Fruit fly (Drosophila melanogaster) whole organism, embryonic: ENCODE data around the gene P58IPK.

Experiments used
- Adf1 ChIP-seq: fragments of 200-800 bp; sonication (Bioruptor generic); IDR thresholded peaks from 2 replicates; pipeline ENCODE4 v1.3.6; 2022; ENCODE audit warnings: missing biosample characterization, missing genetic modification characterization
- C15 ChIP-seq: fragments of 200-800 bp; sonication (Bioruptor generic); IDR thresholded peaks from 3 replicates; pipeline ENCODE4 v1.3.6; 2022; ENCODE audit warnings: missing biosample characterization, missing genetic modification characterization
- CG1024 ChIP-seq: fragments of 200-800 bp; sonication (Bioruptor generic); IDR thresholded peaks from 2 replicates; pipeline ENCODE4 v1.3.6; 2022; ENCODE audit warnings: missing biosample characterization, missing genetic modification characterization
- CG10267 ChIP-seq: fragments of 200-800 bp; sonication (Bioruptor generic); optimal IDR thresholded peaks from 2 replicates; lab custom pipeline; 2018; ENCODE audit warnings: missing biosample characterization, mild to moderate bottlenecking, missing genetic modification characterization, moderate library complexity
- CG10274 ChIP-seq: fragments of 200-800 bp; sonication (Bioruptor generic); optimal IDR thresholded peaks from 3 replicates; lab custom pipeline; 2017; ENCODE audit warnings: missing biosample characterization, mild to moderate bottlenecking, missing genetic modification characterization
- CG10654 ChIP-seq: fragments of 200-800 bp; sonication (Bioruptor generic); optimal IDR thresholded peaks from 2 replicates; lab custom pipeline; 2016; ENCODE audit warnings: missing biosample characterization, missing genetic modification characterization
- CG12659 ChIP-seq: fragments of 200-800 bp; sonication (Bioruptor generic); optimal IDR thresholded peaks from 3 replicates; lab custom pipeline; 2017; ENCODE audit warnings: mild to moderate bottlenecking, missing biosample characterization, missing genetic modification reagents, missing genetic modification characterization
- CG13123 ChIP-seq: fragments of 200-800 bp; sonication (Bioruptor generic); optimal IDR thresholded peaks from 2 replicates; lab custom pipeline; 2016; ENCODE audit warnings: missing biosample characterization, missing genetic modification characterization
- CG14441 ChIP-seq: fragments of 200-800 bp; sonication (Bioruptor generic); IDR thresholded peaks from 2 replicates; pipeline ENCODE4 v1.3.6; 2022; ENCODE audit warnings: missing biosample characterization, missing genetic modification characterization
- CG15073 ChIP-seq: fragments of 200-800 bp; sonication (Bioruptor generic); optimal IDR thresholded peaks from 2 replicates; lab custom pipeline; 2016; ENCODE audit warnings: missing biosample characterization, missing genetic modification characterization
- CG16779 ChIP-seq: fragments of 200-800 bp; sonication (Bioruptor generic); IDR thresholded peaks from 2 replicates; pipeline ENCODE4 v1.3.6; 2022; ENCODE audit warnings: missing biosample characterization, missing genetic modification characterization
- CG2712 ChIP-seq: fragments of 200-800 bp; optimal IDR thresholded peaks from 3 replicates; lab custom pipeline; 2019; ENCODE audit warnings: missing biosample characterization, mild to moderate bottlenecking, missing genetic modification characterization, moderate library complexity
- CG32532 ChIP-seq: fragments of 200-800 bp; sonication (Bioruptor generic); IDR thresholded peaks from 2 replicates; pipeline ENCODE4 v1.3.6; 2022; ENCODE audit warnings: missing biosample characterization, missing genetic modification characterization
- CG42726 ChIP-seq: fragments of 200-800 bp; sonication (Bioruptor generic); IDR thresholded peaks from 2 replicates; pipeline ENCODE4 v1.3.6; 2022; ENCODE audit warnings: missing biosample characterization, missing genetic modification characterization; ENCODE audit not compliant: partially characterized antibody
- CG4820 ChIP-seq: fragments of 200-800 bp; sonication (Bioruptor generic); optimal IDR thresholded peaks from 3 replicates; lab custom pipeline; 2016; ENCODE audit warnings: missing biosample characterization, missing genetic modification characterization
- CG5245 ChIP-seq: fragments of 200-800 bp; sonication (Bioruptor generic); optimal IDR thresholded peaks from 3 replicates; lab custom pipeline; 2016; ENCODE audit warnings: missing biosample characterization, missing genetic modification characterization
- CG6854 ChIP-seq: fragments of 200-800 bp; sonication (Bioruptor generic); optimal IDR thresholded peaks from 3 replicates; lab custom pipeline; 2017; ENCODE audit warnings: missing biosample characterization, mild to moderate bottlenecking, missing genetic modification characterization
- CG8388 ChIP-seq: fragments of 200-800 bp; sonication (Bioruptor generic); optimal IDR thresholded peaks from 2 replicates; lab custom pipeline; 2019; ENCODE audit warnings: missing biosample characterization, mild to moderate bottlenecking, missing genetic modification characterization, moderate library complexity
- CG9609 ChIP-seq: fragments of 200-800 bp; sonication (Bioruptor generic); optimal IDR thresholded peaks from 3 replicates; lab custom pipeline; 2016; ENCODE audit warnings: missing biosample characterization, missing genetic modification characterization
- CG9876 ChIP-seq: fragments of 200-800 bp; sonication (Bioruptor generic); optimal IDR thresholded peaks from 2 replicates; lab custom pipeline; 2016; ENCODE audit warnings: missing biosample characterization, missing genetic modification characterization
- Dfd ChIP-seq, 2 experiments: fragments of >200 bp; optimal IDR thresholded peaks; 2 replicates each; lab custom pipeline; 2017; ENCODE audit warnings: missing biosample characterization in 2 of 2, missing genetic modification characterization in 2 of 2
- Dip2 ChIP-seq: fragments of 200-800 bp; sonication (Bioruptor generic); IDR thresholded peaks from 2 replicates; pipeline ENCODE4 v1.3.6; 2022; ENCODE audit warnings: missing biosample characterization, missing genetic modification characterization
- Doc3 ChIP-seq: fragments of 200-800 bp; sonication (Bioruptor generic); IDR thresholded peaks from 3 replicates; pipeline ENCODE4 v1.3.6; 2022; ENCODE audit warnings: missing biosample characterization, missing genetic modification characterization; ENCODE audit not compliant: partially characterized antibody
- Drgx ChIP-seq: fragments of 200-800 bp; sonication (Bioruptor generic); IDR thresholded peaks from 2 replicates; pipeline ENCODE4 v1.3.6; 2022; ENCODE audit warnings: missing biosample characterization, missing genetic modification characterization
- Ets65A ChIP-seq: fragments of 200-800 bp; sonication (Bioruptor generic); peaks from one replicate; lab custom pipeline; 2016; ENCODE audit warnings: missing biosample characterization, missing genetic modification characterization
- HmgZ ChIP-seq: fragments of 200-800 bp; sonication (Bioruptor generic); optimal IDR thresholded peaks from 2 replicates; lab custom pipeline; 2018; ENCODE audit warnings: missing biosample characterization, mild to moderate bottlenecking, missing genetic modification characterization
- NC2β ChIP-seq: fragments of 200-800 bp; sonication (Bioruptor generic); optimal IDR thresholded peaks from 2 replicates; lab custom pipeline; 2016; ENCODE audit warnings: missing biosample characterization, missing genetic modification characterization
- Pdp1 ChIP-seq, 2 experiments: fragments of 200-800 bp; sonication (Bioruptor generic); optimal IDR thresholded peaks; 3 replicates each; lab custom pipeline; 2016; ENCODE audit warnings: missing biosample characterization in 2 of 2, missing genetic modification characterization in 2 of 2, mild to moderate bottlenecking in 1 of 2, moderate library complexity in 1 of 2
- Sin3A ChIP-seq: fragments of >200 bp; optimal IDR thresholded peaks from 2 replicates; lab custom pipeline; 2018
- Sox102F ChIP-seq: fragments of 200-800 bp; sonication (Bioruptor generic); optimal IDR thresholded peaks from 2 replicates; lab custom pipeline; 2018; ENCODE audit warnings: missing biosample characterization, mild to moderate bottlenecking, missing genetic modification characterization, moderate library complexity
- Tbp ChIP-seq: fragments of >200 bp; optimal IDR thresholded peaks from 2 replicates; lab custom pipeline; 2018; ENCODE audit warnings: missing biosample characterization, missing genetic modification characterization
- ara ChIP-seq: fragments of 200-800 bp; sonication (Bioruptor generic); IDR thresholded peaks from 2 replicates; pipeline ENCODE4 v1.3.6; 2022; ENCODE audit warnings: missing biosample characterization, missing genetic modification characterization
- cas ChIP-seq: fragments of 200-800 bp; sonication (Bioruptor generic); IDR thresholded peaks from 2 replicates; pipeline ENCODE4 v1.3.6; 2022; ENCODE audit warnings: missing biosample characterization, missing genetic modification characterization
- chn ChIP-seq: fragments of 200-800 bp; sonication (Bioruptor generic); optimal IDR thresholded peaks from 2 replicates; lab custom pipeline; 2016; ENCODE audit warnings: missing biosample characterization, missing genetic modification characterization
- croc ChIP-seq: fragments of 200-800 bp; sonication (Bioruptor generic); conservative IDR thresholded peaks from 3 replicates; pipeline ENCODE4 v1.3.6; 2022; ENCODE audit warnings: missing biosample characterization, missing genetic modification characterization
- crol ChIP-seq: fragments of 200-800 bp; sonication (Bioruptor generic); IDR thresholded peaks from 2 replicates; pipeline ENCODE4 v1.3.6; 2022; ENCODE audit warnings: missing biosample characterization, missing genetic modification characterization
- crp ChIP-seq, 2 experiments: fragments of 200-800 bp; sonication (Bioruptor generic); optimal IDR thresholded peaks; 2 replicates in 1 of 2; 3 replicates in 1 of 2; lab custom pipeline; 2017; ENCODE audit warnings: missing biosample characterization in 2 of 2, missing genetic modification characterization in 2 of 2, mild to moderate bottlenecking in 1 of 2, moderate library complexity in 1 of 2
- dmrt99B ChIP-seq: fragments of 200-800 bp; sonication (Bioruptor generic); optimal IDR thresholded peaks from 2 replicates; lab custom pipeline; 2018; ENCODE audit warnings: missing biosample characterization, mild to moderate bottlenecking, missing genetic modification characterization, moderate library complexity
- fru ChIP-seq: fragments of >200 bp; optimal IDR thresholded peaks from 2 replicates; lab custom pipeline; 2017
- lab ChIP-seq: fragments of 200-800 bp; sonication (Bioruptor generic); optimal IDR thresholded peaks from 3 replicates; lab custom pipeline; 2017; ENCODE audit warnings: missing biosample characterization, missing genetic modification characterization, mild to moderate bottlenecking, moderate library complexity, missing genetic modification reagents
- p53 ChIP-seq: fragments of 200-800 bp; sonication (Bioruptor generic); optimal IDR thresholded peaks from 2 replicates; lab custom pipeline; 2016; ENCODE audit warnings: missing biosample characterization, missing genetic modification characterization
- pita ChIP-seq: fragments of 200-800 bp; sonication (Bioruptor generic); optimal IDR thresholded peaks from 2 replicates; lab custom pipeline; 2017; ENCODE audit warnings: missing biosample characterization, mild to moderate bottlenecking, missing genetic modification characterization
- sc ChIP-seq, 3 experiments: fragments of >200 bp in 2 of 3; fragments of 200-800 bp in 1 of 3; sonication (Bioruptor generic) in 1 of 3; optimal IDR thresholded peaks; 2 replicates in 2 of 3; 3 replicates in 1 of 3; lab custom pipeline; 2017; ENCODE audit warnings: mild to moderate bottlenecking in 1 of 3, missing biosample characterization in 1 of 3, missing genetic modification characterization in 1 of 3, missing genetic modification reagents in 1 of 3
- shn ChIP-seq: fragments of 200-800 bp; sonication (Bioruptor generic); optimal IDR thresholded peaks from 3 replicates; lab custom pipeline; 2016; ENCODE audit warnings: missing biosample characterization, missing genetic modification characterization
- stc ChIP-seq: fragments of 200-800 bp; sonication (Bioruptor generic); IDR thresholded peaks from 2 replicates; pipeline ENCODE4 v1.3.6; 2022; ENCODE audit warnings: missing biosample characterization, missing genetic modification characterization
- trh ChIP-seq: fragments of 200-800 bp; sonication (Bioruptor generic); optimal IDR thresholded peaks from 2 replicates; lab custom pipeline; 2016; ENCODE audit warnings: missing biosample characterization, missing genetic modification characterization
- tx ChIP-seq: fragments of 200-800 bp; sonication (Bioruptor generic); optimal IDR thresholded peaks from 2 replicates; lab custom pipeline; 2016; ENCODE audit warnings: missing biosample characterization, missing genetic modification characterization
- unpg ChIP-seq: fragments of 200-800 bp; sonication (Bioruptor generic); optimal IDR thresholded peaks from 3 replicates; lab custom pipeline; 2018; ENCODE audit warnings: missing biosample characterization, mild to moderate bottlenecking, missing genetic modification characterization, moderate library complexity
- wdn ChIP-seq: fragments of 200-800 bp; sonication (Bioruptor generic); IDR thresholded peaks from 2 replicates; pipeline ENCODE4 v1.3.6; 2022; ENCODE audit warnings: missing biosample characterization, missing genetic modification characterization
- yki ChIP-seq: fragments of >200 bp; optimal IDR thresholded peaks from 3 replicates; lab custom pipeline; 2018

P58IPK gene

DNA sequence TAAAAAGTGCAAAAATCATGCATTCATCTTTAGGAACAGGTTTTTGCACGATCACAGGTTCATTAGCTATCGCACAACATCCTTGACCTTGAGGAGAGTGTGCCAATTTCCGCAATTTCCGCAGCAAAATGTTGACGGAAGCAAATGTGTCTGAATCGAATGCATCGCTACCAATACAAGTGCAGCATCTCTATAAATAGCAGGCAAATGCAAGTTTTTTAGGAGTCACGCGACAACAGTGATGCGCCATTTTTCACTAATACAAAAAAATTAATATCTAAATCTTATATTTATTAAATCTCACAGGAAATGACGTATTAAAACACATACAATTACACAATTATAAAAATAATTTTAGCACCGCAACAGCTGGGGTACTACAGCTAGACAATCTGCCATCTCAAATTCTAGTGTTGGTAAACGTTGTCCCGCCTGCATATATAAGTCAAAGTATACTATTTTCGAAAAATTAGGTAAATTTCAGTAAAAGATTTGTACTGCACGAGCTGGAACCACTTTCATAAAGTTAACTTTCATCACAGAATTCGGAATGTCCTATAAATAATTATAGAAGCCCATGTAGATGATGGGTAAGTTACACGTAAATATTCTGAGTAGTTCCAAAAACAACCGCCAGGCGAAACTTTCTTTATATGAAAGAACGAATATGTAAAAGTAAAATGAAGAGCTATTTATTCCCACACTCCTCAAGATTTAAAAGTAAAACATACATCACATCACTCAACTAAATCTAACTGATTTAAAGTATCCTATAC, 12.7 kb upstream of the P58IPK start, which contains the start of gene CG9399 (continued):
- peak; percentile 99 for TF ChIP-seq CG12659 (GFP tag; lab: Kevin White, UChicago)
- peak; percentile 96 for TF ChIP-seq CG4820
- TF ChIP-seq croc (GFP tag; lab: Robert Waterston, UW), result peak; percentile 95
- peak; percentile 41 to 83 for TF ChIP-seq crp (GFP tag; optimal IDR thresholded peaks at IDR 0.05; lab: Kevin White, UChicago)
- peak; percentile 38 for TF ChIP-seq p53 (GFP tag; lab: Kevin White, UChicago)
- TF ChIP-seq Drgx (GFP tag; lab: Robert Waterston, UW), result peak; percentile 97
- peak; percentile 98 for TF ChIP-seq unpg (GFP tag; lab: Kevin White, UChicago)
- peak; percentile 97 for TF ChIP-seq lab (GFP tag; lab: Kevin White, UChicago)
- peak; percentile 93 for TF ChIP-seq shn (GFP tag; lab: Kevin White, UChicago)
- TF ChIP-seq CG32532, result peak; percentile 96
- TF ChIP-seq stc (GFP tag; lab: Robert Waterston, UW), result peak; percentile 97
- peak; percentile 92 for TF ChIP-seq wdn (GFP tag; lab: Robert Waterston, UW)
- peak; percentile 68 for TF ChIP-seq Tbp (GFP tag; lab: Kevin White, UChicago)
- TF ChIP-seq CG15073 (GFP tag; lab: Kevin White, UChicago), result peak; percentile 87
- peak; percentile 97 for TF ChIP-seq CG10654 (GFP tag; lab: Kevin White, UChicago)
- TF ChIP-seq C15 (GFP tag; lab: Robert Waterston, UW), result peak; percentile 96
- TF ChIP-seq fru (lab: Kevin White, UChicago), result no peak
- TF ChIP-seq Doc3 (GFP tag; lab: Robert Waterston, UW), result 0 out of 3 replicates have a peak, but pooled peaks have one; percentile 43
- TF ChIP-seq CG10267 (tag; lab: Kevin White, UChicago), result peak; percentile 99
- peak; percentile 56 for TF ChIP-seq Dip2
- peak; percentile 93 for TF ChIP-seq CG1024
- TF ChIP-seq CG9876 (GFP tag; lab: Kevin White, UChicago), result peak; percentile 78
- TF ChIP-seq chn (GFP tag; lab: Kevin White, UChicago), result peak; percentile 97
- TF ChIP-seq CG9609 (GFP tag; lab: Kevin White, UChicago), result peak; percentile 94
- peak; percentile 82 for TF ChIP-seq CG10274 (GFP tag; lab: Kevin White, UChicago)
- TF ChIP-seq CG42726 (GFP tag; lab: Robert Waterston, UW), result peak; percentile 62; the same call in 1 of the 2 replicates
- peak; percentile 98 for TF ChIP-seq CG2712
- no peak for TF ChIP-seq Dfd (GFP tag; optimal IDR thresholded peaks at IDR 0.05; lab: Kevin White, UChicago)
- TF ChIP-seq NC2β (GFP tag; lab: Kevin White, UChicago), result peak; percentile 88
- peak; percentile 93 to 94 for TF ChIP-seq Pdp1 (GFP tag; optimal IDR thresholded peaks at IDR 0.05; lab: Kevin White, UChicago)
- no peak for TF ChIP-seq sc (optimal IDR thresholded peaks at IDR 0.05; lab: Kevin White, UChicago)
- peak; percentile 95 for TF ChIP-seq sc (GFP tag; optimal IDR thresholded peaks at IDR 0.05; lab: Kevin White, UChicago)
- TF ChIP-seq yki (lab: Kevin White, UChicago), result no peak
- peak; percentile 75 for TF ChIP-seq Adf1 (GFP tag; lab: Robert Waterston, UW)
- TF ChIP-seq Ets65A (GFP tag; lab: Kevin White, UChicago), result peak; percentile 99
- TF ChIP-seq HmgZ (tag; lab: Kevin White, UChicago), result peak; percentile 97
- peak; percentile 97 for TF ChIP-seq trh (GFP tag; lab: Kevin White, UChicago)
- peak; percentile 98 for TF ChIP-seq ara (GFP tag; lab: Robert Waterston, UW)
- peak; percentile 99 for TF ChIP-seq Sox102F (GFP tag; lab: Kevin White, UChicago)
- peak; percentile 98 for TF ChIP-seq CG14441 (GFP tag; lab: Robert Waterston, UW)
- TF ChIP-seq Sin3A, result no peak
- peak; percentile 77 for TF ChIP-seq crol (GFP tag; lab: Robert Waterston, UW)
- peak; percentile 97 for TF ChIP-seq dmrt99B (tag; lab: Kevin White, UChicago)
- peak; percentile 90 for TF ChIP-seq tx (GFP tag; lab: Kevin White, UChicago)
- TF ChIP-seq pita (GFP tag; lab: Kevin White, UChicago), result peak; percentile 55
- TF ChIP-seq CG5245, result peak; percentile 94
- TF ChIP-seq CG16779, result peak; percentile 89
- peak; percentile 95 for TF ChIP-seq cas
- TF ChIP-seq CG6854, result peak; percentile 90
- TF ChIP-seq CG13123 (GFP tag; lab: Kevin White, UChicago), result peak; percentile 95
- TF ChIP-seq CG8388, result peak; percentile 97
